Worm (Caenorhabditis elegans): ENCODE measurements around the gene T04F8.3.

ce11 chrX:11664184-11664583 is 5.8 kb downstream of the T04F8.3 start:
- TF ChIP-seq efl-1 (GFP tag; optimal IDR thresholded peaks at IDR 0.05) (no peak), zim-3 (tag; optimal IDR thresholded peaks at IDR 0.05) (no peak), zfh-2 (GFP tag; conservative IDR thresholded peaks at IDR 0.05) (no peak), hmg-1.2 (GFP tag; IDR thresholded peaks at IDR 0.05) (no peak), pha-4 (tag; optimal IDR thresholded peaks at IDR 0.05) (no peak), unc-62 (GFP tag; optimal IDR thresholded peaks at IDR 0.05) (no peak), tlf-1 (GFP tag; optimal IDR thresholded peaks at IDR 0.05) (no peak), lin-40 (tag; optimal IDR thresholded peaks at IDR 0.05) (no peak), cebp-2 (GFP tag; IDR thresholded peaks at IDR 0.05) (no peak), snpc-1.3 (tag; optimal IDR thresholded peaks at IDR 0.05; ENCODE audit: insufficient read depth) (no peak), ama-1 (optimal IDR thresholded peaks at IDR 0.05) (no peak), ama-1 (GFP tag; optimal IDR thresholded peaks at IDR 0.05) (no peak), sea-2 (GFP tag; IDR thresholded peaks at IDR 0.05) (no peak), T26A5.8 (tag; optimal IDR thresholded peaks at IDR 0.05) (no peak), nhr-179 (tag; optimal IDR thresholded peaks at IDR 0.05) (no peak)
